Worm (Caenorhabditis elegans) whole organism, early embryonic: ENCODE measurements around the gene srt-18.

Experiments
- B0310.2 ChIP-seq: sonication (generic microtip); optimal IDR thresholded peaks from 2 replicates; lab custom pipeline; 2016; ENCODE audit warnings: mild to moderate bottlenecking, missing genetic modification characterization, missing compliant biosample characterization
- F13C5.2 ChIP-seq: sonication (generic microtip); optimal IDR thresholded peaks from 2 replicates; lab custom pipeline; 2017; ENCODE audit warnings: mild to moderate bottlenecking, missing genetic modification characterization, inconsistent platforms, missing compliant biosample characterization
- aly-1 ChIP-seq: sonication (generic microtip); optimal IDR thresholded peaks from 2 replicates; lab custom pipeline; 2016; ENCODE audit warnings: missing genetic modification characterization, missing compliant biosample characterization
- ama-1 ChIP-seq: fragments of 150-350 bp; optimal IDR thresholded peaks from 2 replicates; lab custom pipeline; 2014
- ceh-36 ChIP-seq: sonication (generic microtip); optimal IDR thresholded peaks from 2 replicates; lab custom pipeline; 2016; ENCODE audit warnings: missing genetic modification characterization, inconsistent platforms, missing compliant biosample characterization
- ets-7 ChIP-seq: sonication (generic microtip); optimal IDR thresholded peaks from 2 replicates; lab custom pipeline; 2016; ENCODE audit warnings: missing genotype, missing genetic modification characterization, missing compliant biosample characterization
- flt-1 ChIP-seq: fragments of 200-800 bp; sonication (Bioruptor generic); IDR thresholded peaks from 2 replicates; pipeline ENCODE4 v1.3.6; 2022; ENCODE audit warnings: missing genetic modification characterization, missing compliant biosample characterization
- hmbx-1 ChIP-seq: sonication (generic microtip); optimal IDR thresholded peaks from 2 replicates; lab custom pipeline; 2016; ENCODE audit warnings: mild to moderate bottlenecking, missing genetic modification characterization, missing compliant biosample characterization
- hmg-4 ChIP-seq: fragments of 200-800 bp; sonication (Bioruptor generic); optimal IDR thresholded peaks from 2 replicates; lab custom pipeline; 2018; ENCODE audit warnings: mild to moderate bottlenecking, missing genetic modification characterization, missing compliant biosample characterization
- hnd-1 ChIP-seq: sonication (generic microtip); optimal IDR thresholded peaks from 2 replicates; lab custom pipeline; 2016; ENCODE audit warnings: missing genetic modification characterization, missing compliant biosample characterization
- pes-1 ChIP-seq: fragments of 200-800 bp; sonication (Bioruptor generic); IDR thresholded peaks from 2 replicates; pipeline ENCODE4 v1.3.6; 2022; ENCODE audit warnings: missing genetic modification reagents, missing genetic modification characterization, missing compliant biosample characterization
- scrt-1 ChIP-seq: fragments of 200-800 bp; sonication (Bioruptor generic); IDR thresholded peaks from 2 replicates; pipeline ENCODE4 v1.3.6; 2022; ENCODE audit warnings: missing genetic modification characterization, missing compliant biosample characterization
- sea-1 ChIP-seq: fragments of 200-800 bp; sonication (Bioruptor generic); conservative IDR thresholded peaks from 2 replicates; pipeline ENCODE4 v1.3.6; 2022; ENCODE audit warnings: missing genetic modification characterization, missing compliant biosample characterization
- tbx-11 ChIP-seq: fragments of 200-800 bp; sonication (Bioruptor generic); IDR thresholded peaks from 2 replicates; pipeline ENCODE4 v1.3.6; 2022; ENCODE audit warnings: missing genetic modification characterization, missing compliant biosample characterization
- tbx-37 ChIP-seq: fragments of 200-800 bp; sonication (Bioruptor generic); conservative IDR thresholded peaks from 2 replicates; pipeline ENCODE4 v1.3.6; 2022; ENCODE audit warnings: missing genetic modification reagents, missing genetic modification characterization, missing compliant biosample characterization
- tra-4 ChIP-seq: sonication (generic microtip); optimal IDR thresholded peaks from 2 replicates; lab custom pipeline; 2017; ENCODE audit warnings: missing genetic modification characterization, missing compliant biosample characterization

Gene srt-18

ce11 chrV:8974889-8975422, 40.5 kb downstream of the srt-18 start, which contains the start of gene nhr-143:
nhr-143 (minus strand) TSS chrV:8974939.
- TF ChIP-seq ets-7 (tag; lab: Kevin White, UChicago): no peak

ce11 chrV:8972271-8972670, 43.2 kb downstream of the srt-18 start, which contains the start of gene nhr-195:
nhr-195 (minus strand) TSS chrV:8972371.
- TF ChIP-seq ama-1 (lab: Kevin White, UChicago): no peak
- no peak for TF ChIP-seq hmbx-1 (tag; lab: Kevin White, UChicago)
- TF ChIP-seq flt-1 (GFP tag; lab: Robert Waterston, UW): no peak
- no peak for TF ChIP-seq ets-7 (tag; lab: Kevin White, UChicago)
- TF ChIP-seq scrt-1 (GFP tag; lab: Robert Waterston, UW): no peak
- TF ChIP-seq tbx-37 (GFP tag; lab: Robert Waterston, UW): no peak
- no peak for TF ChIP-seq B0310.2 (tag; lab: Kevin White, UChicago)
- TF ChIP-seq tra-4 (tag; lab: Kevin White, UChicago): no peak
- no peak for TF ChIP-seq sea-1 (GFP tag; lab: Robert Waterston, UW)
- no peak for TF ChIP-seq tbx-11 (GFP tag; lab: Robert Waterston, UW)

- TF ChIP-seq tra-4 (tag; lab: Kevin White, UChicago) (no peak), hmg-4 (GFP tag; lab: Kevin White, UChicago) (no peak), scrt-1 (GFP tag; lab: Robert Waterston, UW) (no peak), aly-1 (tag; lab: Kevin White, UChicago) (no peak), hmbx-1 (tag; lab: Kevin White, UChicago) (no peak), F13C5.2 (no peak), sea-1 (GFP tag; lab: Robert Waterston, UW) (no peak), pes-1 (no peak), flt-1 (GFP tag; lab: Robert Waterston, UW) (no peak), ets-7 (tag; lab: Kevin White, UChicago) (no peak), ceh-36 (tag; lab: Kevin White, UChicago) (no peak), hnd-1 (tag; lab: Kevin White, UChicago) (no peak), tbx-11 (GFP tag; lab: Robert Waterston, UW) (no peak), ama-1 (lab: Kevin White, UChicago) (no peak)
These were observed 49.4 kb downstream of the srt-18 start, which contains the start of gene nhr-219 for ce11 chrV:8966086-8966485. nhr-219 (minus strand) TSS chrV:8966186.
